Worm (Caenorhabditis elegans) whole organism, late embryonic: Measurements from ENCODE around the gene fbxb-20.
A peak's percentile ranks its signal among the peaks of the same experiment; 100 is the strongest.
"Not testable (repeated sequence)": the region's sequence is repeated elsewhere in the genome, so short reads cannot be mapped to it uniquely, and the experiment has no call there.

ENCODE experiments used
- C08G9.2 ChIP-seq: sonication (generic microtip); optimal IDR thresholded peaks from 2 replicates; lab custom pipeline; 2016; ENCODE audit warnings: mild to moderate bottlenecking, missing genetic modification characterization, moderate library complexity, missing compliant biosample characterization
- F13H6.1 ChIP-seq: sonication (generic microtip); optimal IDR thresholded peaks from 2 replicates; lab custom pipeline; 2016; ENCODE audit warnings: missing genetic modification characterization, missing compliant biosample characterization
- K02D7.2 ChIP-seq: sonication (generic microtip); optimal IDR thresholded peaks from 2 replicates; lab custom pipeline; 2017; ENCODE audit warnings: mild to moderate bottlenecking, missing genetic modification characterization, missing compliant biosample characterization
- K09A11.1 ChIP-seq: sonication (generic microtip); optimal IDR thresholded peaks from 2 replicates; lab custom pipeline; 2017; ENCODE audit warnings: antibody characterized with exemption, mild to moderate bottlenecking, missing genetic modification characterization, missing compliant biosample characterization; ENCODE audit not compliant: insufficient read depth
- T23F11.4 ChIP-seq: fragments of 200-800 bp; sonication (Bioruptor generic); optimal IDR thresholded peaks from 2 replicates; lab custom pipeline; 2018; ENCODE audit warnings: mild to moderate bottlenecking, missing genetic modification characterization, missing compliant biosample characterization
- ahr-1 ChIP-seq: sonication (generic microtip); optimal IDR thresholded peaks from 2 replicates; lab custom pipeline; 2016; ENCODE audit warnings: missing genetic modification characterization, missing compliant biosample characterization
- ama-1 ChIP-seq: fragments of 150-350 bp; optimal IDR thresholded peaks from 2 replicates; lab custom pipeline; 2014
- ceh-14 ChIP-seq: sonication (generic microtip); optimal IDR thresholded peaks from 2 replicates; lab custom pipeline; 2016; ENCODE audit warnings: missing genotype, missing genetic modification characterization, missing compliant biosample characterization
- ceh-2 ChIP-seq: sonication (generic microtip); optimal IDR thresholded peaks from 2 replicates; lab custom pipeline; 2016; ENCODE audit warnings: missing genotype, missing genetic modification characterization, missing compliant biosample characterization
- ceh-30 ChIP-seq: fragments of 150-350 bp; optimal IDR thresholded peaks from 2 replicates; lab custom pipeline; 2014; ENCODE audit warnings: missing biosample characterization, missing genetic modification characterization
- ceh-31 ChIP-seq: sonication (generic microtip); optimal IDR thresholded peaks from 2 replicates; lab custom pipeline; 2016; ENCODE audit warnings: missing genetic modification characterization, missing compliant biosample characterization
- ceh-34 ChIP-seq: sonication (generic microtip); optimal IDR thresholded peaks from 2 replicates; lab custom pipeline; 2016; ENCODE audit warnings: mild to moderate bottlenecking, missing genetic modification characterization, missing compliant biosample characterization
- ceh-48 ChIP-seq: sonication (generic microtip); optimal IDR thresholded peaks from 2 replicates; lab custom pipeline; 2016; ENCODE audit warnings: missing genetic modification characterization, inconsistent platforms, missing compliant biosample characterization
- ceh-6 ChIP-seq: fragments of 200-800 bp; sonication (Bioruptor generic); optimal IDR thresholded peaks from 2 replicates; lab custom pipeline; 2018; ENCODE audit warnings: mild to moderate bottlenecking, missing genetic modification characterization, missing compliant biosample characterization
- ceh-9 ChIP-seq: sonication (generic microtip); optimal IDR thresholded peaks from 2 replicates; lab custom pipeline; 2016; ENCODE audit warnings: mild to moderate bottlenecking, missing genetic modification characterization, inconsistent platforms, missing compliant biosample characterization
- elt-2 ChIP-seq: sonication (generic microtip); optimal IDR thresholded peaks from 2 replicates; lab custom pipeline; 2016; ENCODE audit warnings: missing genetic modification reagents, missing genetic modification characterization, missing compliant biosample characterization
- elt-4 ChIP-seq: sonication (generic microtip); optimal IDR thresholded peaks from 2 replicates; lab custom pipeline; 2016; ENCODE audit warnings: missing genetic modification characterization, missing compliant biosample characterization
- ets-4 ChIP-seq: sonication (generic microtip); optimal IDR thresholded peaks from 2 replicates; lab custom pipeline; 2016; ENCODE audit warnings: missing genetic modification characterization, missing compliant biosample characterization
- fkh-6 ChIP-seq: sonication (generic microtip); optimal IDR thresholded peaks from 2 replicates; lab custom pipeline; 2016; ENCODE audit warnings: missing genetic modification characterization, missing compliant biosample characterization
- hlh-15 ChIP-seq: sonication (generic microtip); optimal IDR thresholded peaks from 2 replicates; lab custom pipeline; 2016; ENCODE audit warnings: missing genetic modification characterization, missing compliant biosample characterization
- hlh-30 ChIP-seq: sonication (generic microtip); optimal IDR thresholded peaks from 2 replicates; lab custom pipeline; 2017; ENCODE audit warnings: antibody characterized with exemption, missing genetic modification characterization, missing compliant biosample characterization; ENCODE audit not compliant: insufficient read depth
- hlh-8 ChIP-seq: sonication (generic microtip); optimal IDR thresholded peaks from 2 replicates; lab custom pipeline; 2016; ENCODE audit warnings: missing genotype, missing genetic modification characterization, missing compliant biosample characterization
- lim-6 ChIP-seq: sonication (generic microtip); optimal IDR thresholded peaks from 2 replicates; lab custom pipeline; 2016; ENCODE audit warnings: missing genetic modification characterization, missing compliant biosample characterization
- madf-2 ChIP-seq: sonication (generic microtip); optimal IDR thresholded peaks from 2 replicates; lab custom pipeline; 2017; ENCODE audit warnings: missing genetic modification characterization, missing compliant biosample characterization
- mec-3 ChIP-seq: sonication (generic microtip); optimal IDR thresholded peaks from 2 replicates; lab custom pipeline; 2016; ENCODE audit warnings: borderline replicate concordance, missing genetic modification characterization, missing compliant biosample characterization
- nhr-11 ChIP-seq: fragments of 150-350 bp; optimal IDR thresholded peaks from 2 replicates; lab custom pipeline; 2014; ENCODE audit warnings: missing biosample characterization, missing genetic modification characterization
- odd-2 ChIP-seq: sonication (generic microtip); optimal IDR thresholded peaks from 2 replicates; lab custom pipeline; 2017; ENCODE audit warnings: antibody characterized with exemption, mild to moderate bottlenecking, missing genetic modification characterization, missing compliant biosample characterization
- pha-2 ChIP-seq: sonication (generic microtip); optimal IDR thresholded peaks from 2 replicates; lab custom pipeline; 2017; ENCODE audit warnings: mild to moderate bottlenecking, missing genetic modification characterization, missing compliant biosample characterization
- pqm-1 ChIP-seq: sonication (generic microtip); optimal IDR thresholded peaks from 2 replicates; lab custom pipeline; 2016; ENCODE audit warnings: missing genetic modification characterization, missing compliant biosample characterization
- sdc-2 ChIP-seq: sonication (generic microtip); optimal IDR thresholded peaks from 2 replicates; lab custom pipeline; 2016; ENCODE audit warnings: missing genotype, missing genetic modification characterization, missing compliant biosample characterization
- syd-9 ChIP-seq: sonication (generic microtip); optimal IDR thresholded peaks from 2 replicates; lab custom pipeline; 2016; ENCODE audit warnings: mild to moderate bottlenecking, missing genetic modification characterization, moderate library complexity, missing compliant biosample characterization
- ttx-3 ChIP-seq: sonication (generic microtip); optimal IDR thresholded peaks from 2 replicates; lab custom pipeline; 2016; ENCODE audit warnings: missing genetic modification reagents, missing genetic modification characterization, missing compliant biosample characterization
- ztf-16 ChIP-seq: sonication (generic microtip); optimal IDR thresholded peaks from 2 replicates; lab custom pipeline; 2017; ENCODE audit warnings: missing genetic modification characterization, missing compliant biosample characterization

fbxb-20 gene

ce11 chrII:1660888-1661287 lies 10.5 kb upstream of the fbxb-20 start, which contains the start of gene ZC204.13:
TSS of gene ZC204.13 (minus strand) at chrII:1660988.
- not testable (repeated sequence) for TF ChIP-seq ceh-6; nhr-11 (tag; lab: Kevin White, UChicago); T23F11.4 (GFP tag; lab: Kevin White, UChicago)

- peak; percentile 16 for TF ChIP-seq elt-2 (tag; lab: Kevin White, UChicago)
Observed at ce11 chrII:1659729-1660128, 9.3 kb upstream of the fbxb-20 start.

ce11 chrII:1657202-1657601 lies 6.8 kb upstream of the fbxb-20 start, which contains the start of gene ZC204.12:
TSS of gene ZC204.12 (minus strand) at chrII:1657302.
- TF ChIP-seq K02D7.2 (tag; lab: Kevin White, UChicago): no peak
- TF ChIP-seq hlh-15 (tag; lab: Kevin White, UChicago): no peak
- TF ChIP-seq C08G9.2 (tag; lab: Kevin White, UChicago): no peak
- no peak for TF ChIP-seq madf-2
- no peak for TF ChIP-seq sdc-2
- no peak for TF ChIP-seq ceh-2 (tag; lab: Kevin White, UChicago)
- TF ChIP-seq ceh-30: no peak
- TF ChIP-seq odd-2 (tag; lab: Kevin White, UChicago): no peak
- no peak for TF ChIP-seq mec-3 (tag; lab: Kevin White, UChicago)
- TF ChIP-seq ama-1: no peak
- TF ChIP-seq ceh-14 (tag; lab: Kevin White, UChicago): no peak
- no peak for TF ChIP-seq hlh-30 (tag; lab: Kevin White, UChicago)
- TF ChIP-seq, all 69 proteins: peak for 0

- TF ChIP-seq ceh-6: no peak
- no peak for TF ChIP-seq ceh-31 (tag; lab: Kevin White, UChicago)
- no peak for TF ChIP-seq hlh-15 (tag; lab: Kevin White, UChicago)
- no peak for TF ChIP-seq pha-2 (tag; lab: Kevin White, UChicago)
- TF ChIP-seq ama-1: no peak
- no peak for TF ChIP-seq lim-6 (tag; lab: Kevin White, UChicago)
- no peak for TF ChIP-seq ztf-16 (tag; lab: Kevin White, UChicago)
- TF ChIP-seq sdc-2: no peak
- no peak for TF ChIP-seq ttx-3
- no peak for TF ChIP-seq ceh-34
- no peak for TF ChIP-seq ceh-9 (tag; lab: Kevin White, UChicago)
- TF ChIP-seq ets-4 (tag; lab: Kevin White, UChicago): no peak
- no peak for TF ChIP-seq hlh-30 (tag; lab: Kevin White, UChicago)
- no peak for TF ChIP-seq mec-3 (tag; lab: Kevin White, UChicago)
- TF ChIP-seq pqm-1 (tag; lab: Kevin White, UChicago): no peak
Observed at ce11 chrII:1654917-1655316, 4.5 kb upstream of the fbxb-20 start, which contains the start of gene btb-12. TSS of gene btb-12 (plus strand) at chrII:1655217.

- TF ChIP-seq syd-9 (no peak), nhr-11 (tag; lab: Kevin White, UChicago) (no peak), elt-2 (tag; lab: Kevin White, UChicago) (no peak), hlh-30 (tag; lab: Kevin White, UChicago) (no peak), ceh-6 (no peak), K09A11.1 (tag; lab: Kevin White, UChicago) (no peak), fkh-6 (tag; lab: Kevin White, UChicago) (no peak), ztf-16 (tag; lab: Kevin White, UChicago) (no peak), ceh-48 (tag; lab: Kevin White, UChicago) (no peak), ceh-34 (no peak), elt-4 (tag; lab: Kevin White, UChicago) (no peak), ceh-14 (tag; lab: Kevin White, UChicago) (no peak), ceh-9 (tag; lab: Kevin White, UChicago) (no peak), hlh-8 (tag; lab: Kevin White, UChicago) (no peak), ceh-30 (no peak), ahr-1 (tag; lab: Kevin White, UChicago) (no peak), F13H6.1 (tag; lab: Kevin White, UChicago) (no peak), pha-2 (tag; lab: Kevin White, UChicago) (no peak)
Observed at ce11 chrII:1653397-1653796, 3.0 kb upstream of the fbxb-20 start, which contains the start of gene fbxb-15. TSS of gene fbxb-15 (minus strand) at chrII:1653497.
